Fruit fly (Drosophila melanogaster) whole organism, embryonic: ENCODE data around the gene slp1.

Experiments used
- Asciz ChIP-seq: fragments of 200-800 bp; sonication (Bioruptor generic); optimal IDR thresholded peaks from 2 replicates; lab custom pipeline; 2017; ENCODE audit warnings: missing biosample characterization, mild to moderate bottlenecking, missing genetic modification characterization, missing genetic modification reagents
- Atf3 ChIP-seq: fragments of 200-800 bp; sonication (Bioruptor generic); optimal IDR thresholded peaks from 3 replicates; lab custom pipeline; 2016; ENCODE audit warnings: missing biosample characterization, missing genetic modification characterization
- Bdp1 ChIP-seq: fragments of 200-800 bp; sonication (Bioruptor generic); optimal IDR thresholded peaks from 3 replicates; lab custom pipeline; 2016; ENCODE audit warnings: missing biosample characterization, missing genetic modification characterization
- Blimp-1 ChIP-seq: fragments of 200-800 bp; sonication (Bioruptor generic); optimal IDR thresholded peaks from 3 replicates; lab custom pipeline; 2018; ENCODE audit warnings: missing biosample characterization, missing genetic modification characterization, mild to moderate bottlenecking, moderate library complexity, missing genetic modification reagents
- C15 ChIP-seq: fragments of 200-800 bp; sonication (Bioruptor generic); IDR thresholded peaks from 3 replicates; pipeline ENCODE4 v1.3.6; 2022; ENCODE audit warnings: missing biosample characterization, missing genetic modification characterization
- CG11695 ChIP-seq: fragments of 200-800 bp; sonication (Bioruptor generic); IDR thresholded peaks from 3 replicates; pipeline ENCODE4 v1.3.6; 2022; ENCODE audit warnings: missing biosample characterization, missing genetic modification characterization
- CG12104 ChIP-seq: fragments of 200-800 bp; sonication (Bioruptor generic); optimal IDR thresholded peaks from 3 replicates; lab custom pipeline; 2016; ENCODE audit warnings: missing biosample characterization, missing genetic modification characterization
- CG12769 ChIP-seq: fragments of 200-800 bp; sonication (Bioruptor generic); optimal IDR thresholded peaks from 2 replicates; lab custom pipeline; 2019; ENCODE audit warnings: missing biosample characterization, mild to moderate bottlenecking, missing genetic modification characterization, moderate library complexity
- CG13123 ChIP-seq: fragments of 200-800 bp; sonication (Bioruptor generic); optimal IDR thresholded peaks from 2 replicates; lab custom pipeline; 2016; ENCODE audit warnings: missing biosample characterization, missing genetic modification characterization
- CG13287 ChIP-seq: fragments of 200-800 bp; sonication (Bioruptor generic); IDR thresholded peaks from 2 replicates; pipeline ENCODE4 v1.3.6; 2022; ENCODE audit warnings: missing biosample characterization, missing genetic modification characterization; ENCODE audit not compliant: partially characterized antibody
- CG15269 ChIP-seq: fragments of 200-800 bp; sonication (Bioruptor generic); optimal IDR thresholded peaks from 2 replicates; lab custom pipeline; 2018; ENCODE audit warnings: missing biosample characterization, mild to moderate bottlenecking, missing genetic modification characterization, moderate library complexity
- CG15696 ChIP-seq: fragments of 200-800 bp; sonication (Bioruptor generic); optimal IDR thresholded peaks from 2 replicates; lab custom pipeline; 2019; ENCODE audit warnings: missing biosample characterization, mild to moderate bottlenecking, missing genetic modification characterization, moderate library complexity
- CG17361 ChIP-seq: fragments of 200-800 bp; sonication (Bioruptor generic); IDR thresholded peaks from 3 replicates; pipeline ENCODE4 v1.3.6; 2022; ENCODE audit warnings: missing biosample characterization, missing genetic modification characterization
- CG17612 ChIP-seq: fragments of 200-800 bp; sonication (Bioruptor generic); IDR thresholded peaks from 2 replicates; pipeline ENCODE4 v1.3.6; 2022; ENCODE audit warnings: missing biosample characterization, missing genetic modification characterization
- CG2678 ChIP-seq: fragments of 200-800 bp; sonication (Bioruptor generic); optimal IDR thresholded peaks from 3 replicates; lab custom pipeline; 2019; ENCODE audit warnings: missing biosample characterization, mild to moderate bottlenecking, missing genetic modification characterization, moderate library complexity
- CG30020 ChIP-seq: fragments of 200-800 bp; optimal IDR thresholded peaks from 2 replicates; lab custom pipeline; 2019; ENCODE audit warnings: missing biosample characterization, mild to moderate bottlenecking, missing genetic modification characterization, moderate library complexity
- CG30431 ChIP-seq: fragments of 200-800 bp; sonication (Bioruptor generic); optimal IDR thresholded peaks from 2 replicates; lab custom pipeline; 2017; ENCODE audit warnings: missing biosample characterization, missing genetic modification characterization
- CG31224 ChIP-seq: fragments of 200-800 bp; sonication (Bioruptor generic); IDR thresholded peaks from 2 replicates; pipeline ENCODE4 v1.3.6; 2022; ENCODE audit warnings: missing biosample characterization, missing genetic modification characterization
- CG3726 ChIP-seq: fragments of 200-800 bp; sonication (Bioruptor generic); IDR thresholded peaks from 3 replicates; pipeline ENCODE4, ENCODE4 v1.3.6; 2022; ENCODE audit warnings: missing biosample characterization, missing genetic modification characterization
- CG4707 ChIP-seq: fragments of 200-800 bp; sonication (Bioruptor generic); optimal IDR thresholded peaks from 2 replicates; lab custom pipeline; 2018; ENCODE audit warnings: missing biosample characterization, mild to moderate bottlenecking, missing genetic modification characterization, moderate library complexity
- CG6254 ChIP-seq: fragments of 200-800 bp; sonication (Bioruptor generic); optimal IDR thresholded peaks from 3 replicates; lab custom pipeline; 2017; ENCODE audit warnings: mild to moderate bottlenecking, missing biosample characterization, missing genetic modification reagents, missing genetic modification characterization
- CG6765 ChIP-seq: fragments of 200-800 bp; sonication (Bioruptor generic); optimal IDR thresholded peaks from 3 replicates; lab custom pipeline; 2017; ENCODE audit warnings: missing biosample characterization, mild to moderate bottlenecking, missing genetic modification characterization
- CG6791 ChIP-seq: fragments of 200-800 bp; sonication (Bioruptor generic); IDR thresholded peaks from 3 replicates; pipeline ENCODE4 v1.3.6; 2022; ENCODE audit warnings: missing biosample characterization, missing genetic modification characterization; ENCODE audit not compliant: partially characterized antibody
- CG7271 ChIP-seq: fragments of 200-800 bp; sonication (Bioruptor generic); optimal IDR thresholded peaks from 2 replicates; lab custom pipeline; 2018; ENCODE audit warnings: missing biosample characterization, mild to moderate bottlenecking, missing genetic modification characterization, moderate library complexity
- CG8290 ChIP-seq, 3 experiments: fragments of 200-800 bp; sonication (Bioruptor generic); optimal IDR thresholded peaks; 2 replicates each; lab custom pipeline; 2016 to 2019; ENCODE audit warnings: missing biosample characterization in 3 of 3, missing genetic modification characterization in 3 of 3, mild to moderate bottlenecking in 2 of 3, moderate library complexity in 1 of 3
- CHES-1-like ChIP-seq: fragments of 200-800 bp; sonication (Bioruptor generic); optimal IDR thresholded peaks from 2 replicates; lab custom pipeline; 2016; ENCODE audit warnings: missing biosample characterization, missing genetic modification characterization
- Dip2 ChIP-seq: fragments of 200-800 bp; sonication (Bioruptor generic); IDR thresholded peaks from 2 replicates; pipeline ENCODE4 v1.3.6; 2022; ENCODE audit warnings: missing biosample characterization, missing genetic modification characterization
- Dll ChIP-seq: fragments of 200-800 bp; sonication (Bioruptor generic); IDR thresholded peaks from 4 replicates; pipeline ENCODE4 v1.3.6; 2022; ENCODE audit warnings: missing biosample characterization, missing genetic modification characterization; ENCODE audit not compliant: partially characterized antibody
- Dref ChIP-seq: fragments of 200-800 bp; sonication (Bioruptor generic); IDR thresholded peaks from 2 replicates; pipeline ENCODE4 v1.3.6; 2022; ENCODE audit warnings: missing biosample characterization, missing genetic modification characterization
- Drgx ChIP-seq: fragments of 200-800 bp; sonication (Bioruptor generic); IDR thresholded peaks from 2 replicates; pipeline ENCODE4 v1.3.6; 2022; ENCODE audit warnings: missing biosample characterization, missing genetic modification characterization
- ERR ChIP-seq: fragments of 200-800 bp; sonication (Bioruptor generic); optimal IDR thresholded peaks from 2 replicates; lab custom pipeline; 2016; ENCODE audit warnings: missing biosample characterization, missing genetic modification characterization
- Fer2 ChIP-seq: fragments of 200-800 bp; sonication (Bioruptor generic); optimal IDR thresholded peaks from 2 replicates; lab custom pipeline; 2018; ENCODE audit warnings: missing biosample characterization, mild to moderate bottlenecking, missing genetic modification characterization, moderate library complexity
- Gsc ChIP-seq: fragments of 200-800 bp; sonication (Bioruptor generic); IDR thresholded peaks from 2 replicates; pipeline ENCODE4 v1.3.6; 2022; ENCODE audit warnings: missing biosample characterization, missing genetic modification characterization
- Hand ChIP-seq: fragments of 200-800 bp; sonication (Bioruptor generic); optimal IDR thresholded peaks from 2 replicates; lab custom pipeline; 2017; ENCODE audit warnings: mild to moderate bottlenecking, missing biosample characterization, missing genetic modification reagents, missing genetic modification characterization
- Hsf ChIP-seq: fragments of 200-800 bp; sonication (Bioruptor generic); optimal IDR thresholded peaks from 3 replicates; lab custom pipeline; 2016; ENCODE audit warnings: missing biosample characterization, missing genetic modification characterization
- Lpt ChIP-seq: fragments of >200 bp; optimal IDR thresholded peaks from 2 replicates; lab custom pipeline; 2018; ENCODE audit warnings: missing biosample characterization, missing genetic modification characterization
- Ravus ChIP-seq: fragments of 200-800 bp; sonication (Bioruptor generic); IDR thresholded peaks from 2 replicates; pipeline ENCODE4 v1.3.6; 2022; ENCODE audit warnings: missing biosample characterization, missing genetic modification characterization
- Sin3A ChIP-seq: fragments of >200 bp; optimal IDR thresholded peaks from 2 replicates; lab custom pipeline; 2018
- Tbp ChIP-seq: fragments of >200 bp; optimal IDR thresholded peaks from 2 replicates; lab custom pipeline; 2018; ENCODE audit warnings: missing biosample characterization, missing genetic modification characterization
- Usf ChIP-seq: fragments of 200-800 bp; sonication (Bioruptor generic); optimal IDR thresholded peaks from 2 replicates; lab custom pipeline; 2017; ENCODE audit warnings: missing genotype, missing biosample characterization, missing genetic modification characterization
- bowl ChIP-seq: fragments of 200-800 bp; sonication (Bioruptor generic); IDR thresholded peaks from 2 replicates; pipeline ENCODE4 v1.3.6; 2022; ENCODE audit warnings: missing biosample characterization, missing genetic modification characterization
- bsh ChIP-seq, 2 experiments: fragments of 200-800 bp; sonication (Bioruptor generic); optimal IDR thresholded peaks; 2 replicates each; lab custom pipeline; 2017 to 2018; ENCODE audit warnings: mild to moderate bottlenecking in 2 of 2, missing biosample characterization in 2 of 2, missing genetic modification characterization in 2 of 2, moderate library complexity in 1 of 2
- chif ChIP-seq, 2 experiments: fragments of 200-800 bp; sonication (Bioruptor generic); optimal IDR thresholded peaks; 3 replicates each; lab custom pipeline; 2016; ENCODE audit warnings: missing biosample characterization in 2 of 2, missing genetic modification characterization in 2 of 2
- cwo ChIP-seq: fragments of 200-800 bp; sonication (Bioruptor generic); optimal IDR thresholded peaks from 3 replicates; lab custom pipeline; 2017; ENCODE audit warnings: missing biosample characterization, missing genetic modification characterization, mild to moderate bottlenecking, moderate library complexity, missing genetic modification reagents
- gsb ChIP-seq: fragments of 200-800 bp; sonication (Bioruptor generic); IDR thresholded peaks from 2 replicates; pipeline ENCODE4 v1.3.6; 2022; ENCODE audit warnings: missing biosample characterization, missing genetic modification characterization
- jigr1 ChIP-seq: fragments of 200-800 bp; sonication (Bioruptor generic); IDR thresholded peaks from 3 replicates; pipeline ENCODE4 v1.3.6; 2022; ENCODE audit warnings: missing biosample characterization, missing genetic modification characterization
- pum ChIP-seq: fragments of 200-800 bp; sonication (Bioruptor generic); optimal IDR thresholded peaks from 2 replicates; lab custom pipeline; 2016; ENCODE audit warnings: missing biosample characterization, missing genetic modification characterization
- sr ChIP-seq: fragments of 200-800 bp; sonication (Bioruptor generic); IDR thresholded peaks from 3 replicates; pipeline ENCODE4 v1.3.6; 2022; ENCODE audit warnings: missing biosample characterization, missing genetic modification characterization
- unc-4 ChIP-seq: fragments of 200-800 bp; sonication (Bioruptor generic); IDR thresholded peaks from 2 replicates; pipeline ENCODE4 v1.3.6; 2022; ENCODE audit warnings: missing biosample characterization, missing genetic modification characterization; ENCODE audit not compliant: partially characterized antibody
- zfh2 ChIP-seq: fragments of 200-800 bp; sonication (Bioruptor generic); optimal IDR thresholded peaks from 2 replicates; lab custom pipeline; 2016; ENCODE audit warnings: missing biosample characterization, missing genetic modification characterization

slp1 gene

DNA sequence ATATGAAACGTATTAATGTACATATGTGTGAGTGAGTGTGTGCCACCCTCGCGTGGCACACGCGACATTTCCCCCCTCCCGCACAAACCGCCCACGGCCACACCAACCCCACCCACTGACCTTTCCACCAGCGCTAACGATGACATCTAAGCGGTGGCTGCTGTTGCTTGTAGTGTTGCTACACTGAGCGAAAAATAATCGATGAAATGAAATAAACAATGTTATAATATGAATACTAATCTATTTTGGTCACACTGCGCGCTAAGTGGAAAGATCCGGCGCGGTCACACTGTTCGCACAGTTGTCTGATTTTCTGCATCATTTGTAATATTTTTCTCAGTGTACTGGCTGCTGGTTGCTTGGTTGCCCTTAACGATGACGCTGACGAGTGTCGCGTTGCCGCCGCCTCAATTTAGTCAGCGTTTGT is 6.8 kb downstream of the slp1 start (continued):
- TF ChIP-seq CG2678 (tag; lab: Kevin White, UChicago) (peak; percentile 95), Drgx (GFP tag; lab: Robert Waterston, UW) (peak; percentile 50; the same call in 1 of the 2 replicates), Blimp-1 (GFP tag; lab: Kevin White, UChicago) (peak; percentile 96), Fer2 (tag; lab: Kevin White, UChicago) (peak; percentile 68), CG8290 (GFP tag; optimal IDR thresholded peaks at IDR 0.05; lab: Kevin White, UChicago) (peak; percentile 97), CG8290 (tag; optimal IDR thresholded peaks at IDR 0.05; lab: Kevin White, UChicago) (peak; percentile 84 to 97), CG17612 (peak; percentile 86), bsh (GFP tag; optimal IDR thresholded peaks at IDR 0.05; lab: Kevin White, UChicago) (peak in 1 of 2 experiments; percentile 99), CG30020 (tag; lab: Kevin White, UChicago) (peak; percentile 81), Tbp (GFP tag; lab: Kevin White, UChicago) (no peak), CG12769 (tag; lab: Kevin White, UChicago) (peak; percentile 96), Dll (GFP tag; lab: Robert Waterston, UW) (peak; percentile 45; the same call in 1 of the 4 replicates), cwo (GFP tag; lab: Kevin White, UChicago) (peak; percentile 84), CG6765 (peak; percentile 74), Bdp1 (GFP tag; lab: Kevin White, UChicago) (peak; percentile 89), jigr1 (GFP tag; lab: Robert Waterston, UW) (peak; percentile 86; the same call in 2 of the 3 replicates), CG11695 (peak; percentile 93), ERR (GFP tag; lab: Kevin White, UChicago) (peak; percentile 90), CG30431 (peak; percentile 99), Lpt (no peak), Atf3 (GFP tag; lab: Kevin White, UChicago) (peak; percentile 97), Dref (GFP tag; lab: Robert Waterston, UW) (no peak), CG15269 (tag; lab: Kevin White, UChicago) (peak; percentile 92), Asciz (GFP tag; lab: Kevin White, UChicago) (peak; percentile 94), chif (GFP tag; optimal IDR thresholded peaks at IDR 0.05; lab: Kevin White, UChicago) (peak; percentile 98 to 99), CG6791 (0 out of 3 replicates have a peak, but pooled peaks have one; percentile 15), bowl (peak; percentile 83), CG7271 (peak; percentile 91), CG17361 (GFP tag; lab: Robert Waterston, UW) (peak; percentile 96), Gsc (GFP tag; lab: Robert Waterston, UW) (peak; percentile 91), zfh2 (peak; percentile 55), CG13287 (GFP tag; lab: Robert Waterston, UW) (no peak), CHES-1-like (GFP tag; lab: Kevin White, UChicago) (peak; percentile 94), Usf (GFP tag; lab: Kevin White, UChicago) (peak; percentile 94), CG4707 (GFP tag; lab: Kevin White, UChicago) (peak; percentile 95), CG31224 (GFP tag; lab: Robert Waterston, UW) (peak; percentile 83), Hand (GFP tag; lab: Kevin White, UChicago) (no peak), pum (peak; percentile 98), sr (GFP tag; lab: Robert Waterston, UW) (peak; percentile 97), C15 (GFP tag; lab: Robert Waterston, UW) (peak; percentile 70; the same call in 1 of the 3 replicates), CG3726 (GFP tag; lab: Robert Waterston, UW) (peak; percentile 95), CG15696 (tag; lab: Kevin White, UChicago) (peak; percentile 98), Sin3A (lab: Kevin White, UChicago) (no peak), CG12104 (GFP tag; lab: Kevin White, UChicago) (peak; percentile 91), Dip2 (GFP tag; lab: Robert Waterston, UW) (peak; percentile 27; the same call in 1 of the 2 replicates), gsb (GFP tag; lab: Robert Waterston, UW) (peak; percentile 77), CG6254 (GFP tag; lab: Kevin White, UChicago) (peak; percentile 96), CG13123 (GFP tag; lab: Kevin White, UChicago) (peak; percentile 93), Ravus (peak; percentile 87), unc-4 (GFP tag; lab: Robert Waterston, UW) (no peak), Hsf (GFP tag; lab: Kevin White, UChicago) (peak; percentile 96)
